Fruit fly (Drosophila melanogaster) whole organism, prepupa: Measurements from ENCODE around the gene wupA.

ENCODE experiments used
- CG11294 ChIP-seq: fragments of 200-800 bp; sonication (Bioruptor generic); IDR thresholded peaks from 2 replicates; pipeline ENCODE4 v1.3.6; 2022; ENCODE audit warnings: missing biosample characterization, missing genetic modification characterization
- CG34406 ChIP-seq: fragments of 200-800 bp; sonication (Bioruptor generic); optimal IDR thresholded peaks from 3 replicates; lab custom pipeline; 2016; ENCODE audit warnings: missing biosample characterization, missing genetic modification characterization
- CG6792 ChIP-seq: fragments of 200-800 bp; sonication (Bioruptor generic); optimal IDR thresholded peaks from 3 replicates; lab custom pipeline; 2016; ENCODE audit warnings: missing biosample characterization, missing genetic modification characterization
- CG6808 ChIP-seq: fragments of 200-800 bp; sonication (Bioruptor generic); optimal IDR thresholded peaks from 3 replicates; lab custom pipeline; 2017; ENCODE audit warnings: missing biosample characterization, missing genetic modification characterization, mild to moderate bottlenecking, moderate library complexity, missing genetic modification reagents
- CG7368 ChIP-seq: fragments of 200-800 bp; sonication (Bioruptor generic); optimal IDR thresholded peaks from 3 replicates; lab custom pipeline; 2016; ENCODE audit warnings: missing biosample characterization, missing genetic modification characterization
- CG8632 ChIP-seq: fragments of 200-800 bp; sonication (Bioruptor generic); optimal IDR thresholded peaks from 3 replicates; lab custom pipeline; 2016; ENCODE audit warnings: missing biosample characterization, missing genetic modification characterization
- Eip78C ChIP-seq: fragments of 200-800 bp; sonication (Bioruptor generic); peaks from one replicate; lab custom pipeline; 2016; ENCODE audit warnings: missing biosample characterization, missing genetic modification characterization
- OdsH ChIP-seq: fragments of 200-800 bp; sonication (Bioruptor generic); optimal IDR thresholded peaks from 3 replicates; lab custom pipeline; 2016; ENCODE audit warnings: missing biosample characterization, missing genetic modification characterization
- cyc ChIP-seq: fragments of 200-800 bp; sonication (Bioruptor generic); optimal IDR thresholded peaks from 3 replicates; lab custom pipeline; 2016; ENCODE audit warnings: missing biosample characterization, missing genetic modification characterization
- eg ChIP-seq: fragments of 200-800 bp; sonication (Bioruptor generic); IDR thresholded peaks from 3 replicates; pipeline ENCODE4 v1.3.6; 2022; ENCODE audit warnings: missing biosample characterization, missing genetic modification characterization
- esn ChIP-seq: fragments of 200-800 bp; sonication (Bioruptor generic); optimal IDR thresholded peaks from 2 replicates; lab custom pipeline; 2016; ENCODE audit warnings: missing biosample characterization, mild to moderate bottlenecking, missing genetic modification characterization, moderate library complexity
- spab ChIP-seq: fragments of 200-800 bp; sonication (Bioruptor generic); optimal IDR thresholded peaks from 2 replicates; lab custom pipeline; 2017; ENCODE audit warnings: missing biosample characterization, mild to moderate bottlenecking, missing genetic modification characterization, missing genetic modification reagents

DNA sequence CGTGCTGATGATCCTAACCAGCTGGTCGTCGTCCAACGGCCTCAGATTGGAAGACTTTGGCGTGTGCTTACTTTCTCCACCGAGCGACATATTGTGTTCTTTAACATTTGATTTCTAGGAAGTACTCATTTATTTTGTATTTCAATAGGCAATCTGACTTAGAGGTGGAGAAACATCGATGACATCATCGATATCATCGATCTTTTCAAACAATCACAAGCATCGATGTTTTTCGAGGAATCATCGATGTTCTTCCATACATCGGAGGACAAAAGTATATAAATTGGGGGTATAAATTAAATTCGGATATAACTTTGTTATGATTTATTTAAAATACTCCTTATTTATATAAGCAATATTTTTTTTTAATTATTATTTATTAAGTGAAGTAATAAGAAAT lies 26.4 kb downstream of the wupA start, which contains the start of gene Swt1:
- TF ChIP-seq Eip78C (GFP tag; lab: Kevin White, UChicago) (no peak), OdsH (GFP tag; lab: Kevin White, UChicago) (no peak), cyc (no peak), eg (GFP tag; lab: Robert Waterston, UW) (no peak), spab (GFP tag; lab: Kevin White, UChicago) (no peak), CG7368 (GFP tag; lab: Kevin White, UChicago) (no peak), CG6808 (no peak), CG6792 (no peak), esn (GFP tag; lab: Kevin White, UChicago) (no peak), CG34406 (GFP tag; lab: Kevin White, UChicago) (no peak), CG8632 (no peak), CG11294 (no peak)
